Fruit fly (Drosophila melanogaster): ENCODE results near the gene Vps33B.

- TF ChIP-seq CG32121 (GFP tag; IDR thresholded peaks at IDR 0.05): no peak
- TF ChIP-seq CG9948 (tag; optimal IDR thresholded peaks at IDR 0.05): peak; percentile 45
- peak; percentile 57 for TF ChIP-seq CG8159 (tag; optimal IDR thresholded peaks at IDR 0.05)
Observed at dm6 chr3R:25451832-25452231, 21.5 kb upstream of the Vps33B start.

All from whole organism, pupa.